Worm (Caenorhabditis elegans) whole organism, late embryonic: ENCODE measurements around the gene sma-4.

ENCODE experiments used
- F13H6.1 ChIP-seq: sonication (generic microtip); optimal IDR thresholded peaks from 2 replicates; lab custom pipeline; 2016; ENCODE audit warnings: missing genetic modification characterization, missing compliant biosample characterization
- eyg-1 ChIP-seq: sonication (generic microtip); optimal IDR thresholded peaks from 2 replicates; lab custom pipeline; 2016; ENCODE audit warnings: missing genotype, missing genetic modification characterization, missing compliant biosample characterization
- fax-1 ChIP-seq: sonication (generic microtip); optimal IDR thresholded peaks from 2 replicates; lab custom pipeline; 2016; ENCODE audit warnings: missing genotype, missing genetic modification characterization, missing compliant biosample characterization
- fkh-10 ChIP-seq: fragments of 150-350 bp; optimal IDR thresholded peaks from 2 replicates; lab custom pipeline; 2014; ENCODE audit warnings: missing biosample characterization, missing genetic modification reagents, missing genetic modification characterization
- odd-2 ChIP-seq: sonication (generic microtip); optimal IDR thresholded peaks from 2 replicates; lab custom pipeline; 2017; ENCODE audit warnings: antibody characterized with exemption, mild to moderate bottlenecking, missing genetic modification characterization, missing compliant biosample characterization
- pha-4 ChIP-seq: fragments of 150-350 bp; optimal IDR thresholded peaks from 2 replicates; lab custom pipeline; 2018; ENCODE audit warnings: missing biosample characterization, missing genetic modification reagents, missing genetic modification characterization
- pqm-1 ChIP-seq: sonication (generic microtip); optimal IDR thresholded peaks from 2 replicates; lab custom pipeline; 2016; ENCODE audit warnings: missing genetic modification characterization, missing compliant biosample characterization

- TF ChIP-seq odd-2 (tag; lab: Kevin White, UChicago) (no peak), fax-1 (tag; lab: Kevin White, UChicago) (no peak), fkh-10 (GFP tag; lab: Kevin White, UChicago) (no peak), F13H6.1 (tag; lab: Kevin White, UChicago) (no peak), pqm-1 (tag; lab: Kevin White, UChicago) (no peak), eyg-1 (tag; lab: Kevin White, UChicago) (no peak), pha-4 (tag; lab: Kevin White, UChicago) (no peak)
These were observed 8.5 kb downstream of the sma-4 start for ce11 chrIII:5824450-5824972.
